Worm (Caenorhabditis elegans) whole organism, L3 larva: ENCODE data around the gene C05A2.4.

ENCODE experiments used
- egl-27 ChIP-seq: sonication (generic microtip); optimal IDR thresholded peaks from 4 replicates; lab custom pipeline; 2017; ENCODE audit warnings: missing biosample characterization, missing genetic modification reagents, missing genetic modification characterization
- unc-39 ChIP-seq: sonication (generic microtip); optimal IDR thresholded peaks from 4 replicates; lab custom pipeline; 2017; ENCODE audit warnings: missing biosample characterization, missing genetic modification characterization

DNA sequence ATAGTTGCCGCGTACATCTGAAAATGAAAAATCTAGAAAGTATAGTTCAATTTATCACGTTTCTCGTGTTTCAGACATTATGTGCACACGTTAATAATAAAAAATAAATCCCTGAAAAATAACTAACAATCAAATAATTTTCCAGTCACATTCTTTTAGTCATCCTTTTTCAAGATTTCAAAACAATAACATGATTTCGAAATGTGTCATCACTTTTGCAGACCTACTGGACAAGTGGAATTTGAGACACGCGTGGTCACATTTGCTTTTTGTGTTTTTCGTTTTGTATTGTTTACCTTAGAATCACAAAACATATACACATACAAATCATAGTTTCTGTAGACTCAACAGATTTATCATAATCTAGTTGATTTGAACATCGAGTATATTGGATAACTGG is 14.1 kb downstream of the C05A2.4 start:
- TF ChIP-seq egl-27 (tag; lab: Kevin White, UChicago) = no peak
- no peak for TF ChIP-seq unc-39 (tag; lab: Kevin White, UChicago)
